Worm (Caenorhabditis elegans): ENCODE measurements around the gene C25E10.5.

DNA sequence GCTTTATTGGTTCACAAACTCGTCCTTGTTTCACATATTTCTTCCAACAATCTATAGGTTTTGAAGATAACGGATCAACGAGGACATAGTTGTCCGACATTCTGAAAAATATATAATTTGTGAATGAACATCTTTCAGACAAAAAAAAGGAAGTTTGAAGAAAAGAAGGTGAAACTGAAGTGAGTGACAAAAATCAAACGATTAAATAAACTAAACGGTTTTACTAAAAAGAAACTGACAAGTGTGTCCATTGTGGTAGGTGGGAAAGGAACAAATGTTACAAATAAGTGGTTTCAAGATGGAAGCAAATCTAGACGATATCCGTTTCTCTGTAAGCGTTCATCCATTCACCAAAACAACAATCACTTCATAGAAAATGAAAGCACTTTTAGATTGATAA is 32.0 kb downstream of the C25E10.5 start, which contains the start of gene C25E10.12:
- no peak for TF ChIP-seq flt-1 (GFP tag; IDR thresholded peaks at IDR 0.05)
- TF ChIP-seq ztf-29 (GFP tag; IDR thresholded peaks at IDR 0.05) = no peak
- TF ChIP-seq med-1 (GFP tag; optimal IDR thresholded peaks at IDR 0.05; ENCODE audit: insufficient read depth) = no peak
- TF ChIP-seq cog-1 (tag; optimal IDR thresholded peaks at IDR 0.05) = no peak
- no peak for TF ChIP-seq T22C8.4 (GFP tag; IDR thresholded peaks at IDR 0.05)
- TF ChIP-seq klf-2 (GFP tag; conservative IDR thresholded peaks at IDR 0.05) = no peak
- no peak for TF ChIP-seq ref-1 (GFP tag; conservative IDR thresholded peaks at IDR 0.05)
- TF ChIP-seq tab-1 (GFP tag; IDR thresholded peaks at IDR 0.05) = no peak
- TF ChIP-seq ztf-23 (GFP tag; IDR thresholded peaks at IDR 0.05) = no peak
